Worm (Caenorhabditis elegans) whole organism, L2 larva: ENCODE data around the gene tph-1.

Experiments used
- C34F6.9 ChIP-seq: fragments of 150-350 bp; optimal IDR thresholded peaks from 2 replicates; lab custom pipeline; 2014; ENCODE audit warnings: missing biosample characterization, missing genetic modification characterization
- F13H6.1 ChIP-seq: sonication (generic microtip); optimal IDR thresholded peaks from 2 replicates; lab custom pipeline; 2016; ENCODE audit warnings: missing genetic modification characterization, missing compliant biosample characterization
- R02D3.7 ChIP-seq: fragments of 150-350 bp; optimal IDR thresholded peaks from 2 replicates; lab custom pipeline; 2014; ENCODE audit warnings: missing biosample characterization, missing genetic modification characterization
- Y55F3AM.14 ChIP-seq: fragments of 200-800 bp; sonication (Bioruptor generic); optimal IDR thresholded peaks from 2 replicates; lab custom pipeline; 2018; ENCODE audit warnings: mild to moderate bottlenecking, missing genetic modification characterization, missing compliant biosample characterization
- ZK546.5 ChIP-seq: sonication (generic microtip); optimal IDR thresholded peaks from 2 replicates; lab custom pipeline; 2017; ENCODE audit warnings: missing biosample characterization, missing genetic modification characterization
- alr-1 ChIP-seq: fragments of 150-350 bp; optimal IDR thresholded peaks from 2 replicates; lab custom pipeline; 2014; ENCODE audit warnings: missing biosample characterization, missing genetic modification characterization
- aly-2 ChIP-seq: fragments of 150-350 bp; optimal IDR thresholded peaks from 2 replicates; lab custom pipeline; 2014; ENCODE audit warnings: missing biosample characterization, missing genetic modification characterization
- ama-1 ChIP-seq: fragments of 150-350 bp; optimal IDR thresholded peaks from 2 replicates; lab custom pipeline; 2018; ENCODE audit warnings: inconsistent platforms
- blmp-1 ChIP-seq: sonication (generic microtip); optimal IDR thresholded peaks from 2 replicates; lab custom pipeline; 2017; ENCODE audit warnings: missing genetic modification characterization, mild to moderate bottlenecking, missing compliant biosample characterization, antibody characterized with exemption, moderate library complexity; ENCODE audit not compliant: insufficient read depth
- ceh-16 ChIP-seq: fragments of 150-350 bp; optimal IDR thresholded peaks from 2 replicates; lab custom pipeline; 2014; ENCODE audit warnings: missing biosample characterization, missing genetic modification characterization
- ceh-82 ChIP-seq: fragments of 150-350 bp; optimal IDR thresholded peaks from 2 replicates; lab custom pipeline; 2014; ENCODE audit warnings: missing biosample characterization, missing genetic modification characterization
- crh-2 ChIP-seq: sonication (generic microtip); optimal IDR thresholded peaks from 2 replicates; lab custom pipeline; 2017; ENCODE audit warnings: missing biosample characterization, missing genetic modification characterization
- dmd-4 ChIP-seq: sonication (generic microtip); optimal IDR thresholded peaks from 2 replicates; lab custom pipeline; 2017; ENCODE audit warnings: missing biosample characterization, missing genetic modification characterization
- egl-27 ChIP-seq: sonication (generic microtip); optimal IDR thresholded peaks from 3 replicates; lab custom pipeline; 2017; ENCODE audit warnings: missing biosample characterization, missing genetic modification reagents, missing genetic modification characterization
- elt-1 ChIP-seq: fragments of 150-350 bp; optimal IDR thresholded peaks from 2 replicates; lab custom pipeline; 2014; ENCODE audit warnings: missing biosample characterization, missing genetic modification characterization
- fos-1 ChIP-seq: fragments of 150-350 bp; optimal IDR thresholded peaks from 2 replicates; lab custom pipeline; 2014; ENCODE audit warnings: missing biosample characterization, missing genetic modification characterization
- gmeb-1 ChIP-seq: fragments of 150-350 bp; optimal IDR thresholded peaks from 2 replicates; lab custom pipeline; 2014; ENCODE audit warnings: missing biosample characterization, missing genetic modification characterization
- lin-13 ChIP-seq: fragments of 150-350 bp; optimal IDR thresholded peaks from 2 replicates; lab custom pipeline; 2014; ENCODE audit warnings: missing biosample characterization, missing genetic modification reagents, missing genetic modification characterization
- lin-39 ChIP-seq: fragments of 150-350 bp; optimal IDR thresholded peaks from 2 replicates; lab custom pipeline; 2014; ENCODE audit warnings: missing biosample characterization, missing genetic modification reagents, missing genetic modification characterization
- lsy-2 ChIP-seq, 2 experiments: fragments of 150-350 bp in 1 of 2; sonication (generic microtip) in 1 of 2; optimal IDR thresholded peaks; 2 replicates each; lab custom pipeline; 2014 to 2017; ENCODE audit warnings: missing biosample characterization in 2 of 2, missing genetic modification characterization in 2 of 2
- mab-5 ChIP-seq: fragments of 150-350 bp; optimal IDR thresholded peaks from 2 replicates; lab custom pipeline; 2014; ENCODE audit warnings: missing biosample characterization, missing genetic modification characterization
- mbf-1 ChIP-seq: sonication (generic microtip); optimal IDR thresholded peaks from 2 replicates; lab custom pipeline; 2017; ENCODE audit warnings: missing biosample characterization, missing genetic modification characterization
- mdl-1 ChIP-seq, 2 experiments: fragments of 150-350 bp in 1 of 2; sonication (generic microtip) in 1 of 2; optimal IDR thresholded peaks; 2 replicates each; lab custom pipeline; 2017; ENCODE audit warnings: missing biosample characterization in 2 of 2, missing genetic modification characterization in 2 of 2
- nhr-10 ChIP-seq: sonication (generic microtip); optimal IDR thresholded peaks from 2 replicates; lab custom pipeline; 2017; ENCODE audit warnings: missing biosample characterization, missing genetic modification characterization
- nhr-12 ChIP-seq: fragments of 150-350 bp; optimal IDR thresholded peaks from 2 replicates; lab custom pipeline; 2014; ENCODE audit warnings: missing biosample characterization, missing genetic modification characterization
- nhr-129 ChIP-seq: fragments of 150-350 bp; optimal IDR thresholded peaks from 2 replicates; lab custom pipeline; 2014; ENCODE audit warnings: missing biosample characterization, missing genetic modification characterization
- nhr-21 ChIP-seq: fragments of 150-350 bp; optimal IDR thresholded peaks from 2 replicates; lab custom pipeline; 2014; ENCODE audit warnings: missing biosample characterization, missing genetic modification characterization
- nhr-23 ChIP-seq: fragments of 150-350 bp; optimal IDR thresholded peaks from 2 replicates; lab custom pipeline; 2014; ENCODE audit warnings: missing biosample characterization, missing genetic modification reagents, missing genetic modification characterization
- nhr-25 ChIP-seq: fragments of 150-350 bp; sonication (generic microtip); optimal IDR thresholded peaks from 3 replicates; lab custom pipeline; 2014; ENCODE audit warnings: missing biosample characterization, missing genetic modification characterization
- nhr-77 ChIP-seq: fragments of 150-350 bp; optimal IDR thresholded peaks from 2 replicates; lab custom pipeline; 2014; ENCODE audit warnings: missing biosample characterization, missing genetic modification characterization
- peb-1 ChIP-seq: fragments of 150-350 bp; optimal IDR thresholded peaks from 2 replicates; lab custom pipeline; 2014; ENCODE audit warnings: missing biosample characterization, missing genetic modification characterization
- sem-4 ChIP-seq: fragments of 150-350 bp; optimal IDR thresholded peaks from 2 replicates; lab custom pipeline; 2014; ENCODE audit warnings: missing biosample characterization, missing genetic modification reagents, missing genetic modification characterization
- sma-3 ChIP-seq: sonication (generic microtip); optimal IDR thresholded peaks from 2 replicates; lab custom pipeline; 2016; ENCODE audit warnings: missing genetic modification reagents, missing genetic modification characterization, missing compliant biosample characterization
- sma-9 ChIP-seq, 2 experiments: fragments of 150-350 bp in 1 of 2; sonication (generic microtip) in 1 of 2; optimal IDR thresholded peaks; 2 replicates each; lab custom pipeline; 2014 to 2016; ENCODE audit warnings: missing genetic modification characterization in 2 of 2, mild to moderate bottlenecking in 1 of 2, missing biosample characterization in 1 of 2, missing compliant biosample characterization in 1 of 2, missing genetic modification reagents in 1 of 2, moderate library complexity in 1 of 2
- snpc-4 ChIP-seq: fragments of 150-350 bp; optimal IDR thresholded peaks from 2 replicates; lab custom pipeline; 2014; ENCODE audit warnings: missing biosample characterization, missing genetic modification characterization
- unc-39 ChIP-seq: fragments of 150-350 bp; optimal IDR thresholded peaks from 2 replicates; lab custom pipeline; 2014; ENCODE audit warnings: missing biosample characterization, missing genetic modification characterization
- unc-55 ChIP-seq: fragments of 150-350 bp; sonication (generic microtip); optimal IDR thresholded peaks from 3 replicates; lab custom pipeline; 2014; ENCODE audit warnings: missing biosample characterization, missing genetic modification reagents, missing genetic modification characterization
- unc-62 ChIP-seq: fragments of 150-350 bp; optimal IDR thresholded peaks from 2 replicates; lab custom pipeline; 2014; ENCODE audit warnings: missing biosample characterization, missing genetic modification reagents, missing genetic modification characterization
- zag-1 ChIP-seq: fragments of 150-350 bp; optimal IDR thresholded peaks from 2 replicates; lab custom pipeline; 2014; ENCODE audit warnings: missing biosample characterization, missing genetic modification characterization
- ztf-1 ChIP-seq: fragments of 200-800 bp; sonication (Bioruptor generic); conservative IDR thresholded peaks from 2 replicates; pipeline ENCODE4 v1.3.6; 2022; ENCODE audit warnings: missing genetic modification characterization, missing compliant biosample characterization
- ztf-11 ChIP-seq: sonication (generic microtip); optimal IDR thresholded peaks from 2 replicates; lab custom pipeline; 2017; ENCODE audit warnings: missing biosample characterization, missing genetic modification characterization
- ztf-4 ChIP-seq: fragments of 150-350 bp; optimal IDR thresholded peaks from 2 replicates; lab custom pipeline; 2014; ENCODE audit warnings: missing biosample characterization, missing genetic modification characterization

The tph-1 gene

ce11 chrII:7530944-7531343, 18.2 kb upstream of the tph-1 start, which contains the start of gene wrt-1:
Gene wrt-1, plus strand, starts transcription at chrII:7530996.
- TF ChIP-seq ztf-4 (tag; lab: Kevin White, UChicago) (no peak), dmd-4 (no peak), nhr-25 (no peak), blmp-1 (tag; lab: Kevin White, UChicago) (peak; percentile 5), ztf-11 (tag; lab: Kevin White, UChicago) (no peak), gmeb-1 (tag; lab: Kevin White, UChicago) (no peak), peb-1 (tag; lab: Kevin White, UChicago) (no peak), unc-55 (GFP tag; lab: Kevin White, UChicago) (no peak), sem-4 (tag; lab: Kevin White, UChicago) (no peak), nhr-21 (tag; lab: Kevin White, UChicago) (peak; percentile 12), zag-1 (tag; lab: Kevin White, UChicago) (no peak)

ce11 chrII:7531478-7531877, 17.7 kb upstream of the tph-1 start:
- TF ChIP-seq sma-9 (GFP tag; optimal IDR thresholded peaks at IDR 0.05; lab: Kevin White, UChicago) (peak; percentile 54), sma-9 (tag; optimal IDR thresholded peaks at IDR 0.05; lab: Kevin White, UChicago) (no peak), nhr-25 (peak; percentile 29), lsy-2 (tag; optimal IDR thresholded peaks at IDR 0.05; lab: Kevin White, UChicago) (no peak), nhr-21 (tag; lab: Kevin White, UChicago) (peak; percentile 51)

- no peak for TF ChIP-seq alr-1 (tag; lab: Kevin White, UChicago)
- no peak for TF ChIP-seq gmeb-1 (tag; lab: Kevin White, UChicago)
- no peak for TF ChIP-seq dmd-4
- TF ChIP-seq nhr-10 (tag; lab: Kevin White, UChicago), result no peak
- TF ChIP-seq snpc-4, result no peak
- peak; percentile 23 for TF ChIP-seq sma-9 (GFP tag; optimal IDR thresholded peaks at IDR 0.05; lab: Kevin White, UChicago)
- no peak for TF ChIP-seq sma-9 (tag; optimal IDR thresholded peaks at IDR 0.05; lab: Kevin White, UChicago)
- no peak for TF ChIP-seq nhr-77
- no peak for TF ChIP-seq lin-13 (GFP tag; lab: Kevin White, UChicago)
- TF ChIP-seq unc-55 (GFP tag; lab: Kevin White, UChicago), result no peak
- peak; percentile 44 for TF ChIP-seq ceh-16
- peak; percentile 53 for TF ChIP-seq elt-1
- TF ChIP-seq sma-3 (GFP tag; lab: Kevin White, UChicago), result no peak
- no peak for TF ChIP-seq nhr-21 (tag; lab: Kevin White, UChicago)
- no peak for TF ChIP-seq F13H6.1 (tag; lab: Kevin White, UChicago)
Observed at ce11 chrII:7534369-7534768, 14.8 kb upstream of the tph-1 start, which contains the start of gene wrt-10. Gene wrt-10, minus strand, starts transcription at chrII:7534563.

ce11 chrII:7534934-7535333, 14.2 kb upstream of the tph-1 start, which contains the start of gene ZK1290.13:
Gene ZK1290.13, plus strand, starts transcription at chrII:7535006.
- TF ChIP-seq elt-1, result no peak
- no peak for TF ChIP-seq mbf-1 (tag; lab: Kevin White, UChicago)
- TF ChIP-seq ztf-11 (tag; lab: Kevin White, UChicago), result no peak
- no peak for TF ChIP-seq unc-62 (GFP tag; lab: Kevin White, UChicago)
- no peak for TF ChIP-seq dmd-4
- TF ChIP-seq Y55F3AM.14, result no peak
- TF ChIP-seq ceh-82 (tag; lab: Kevin White, UChicago), result no peak
- TF ChIP-seq nhr-12 (tag; lab: Kevin White, UChicago), result no peak
- TF ChIP-seq fos-1, result peak; percentile 70
- no peak for TF ChIP-seq egl-27
- TF ChIP-seq C34F6.9, result no peak
- TF ChIP-seq crh-2 (tag; lab: Kevin White, UChicago), result peak; percentile 14
- TF ChIP-seq ama-1 (lab: Kevin White, UChicago), result no peak
- no peak for TF ChIP-seq sem-4 (tag; lab: Kevin White, UChicago)
- no peak for TF ChIP-seq ZK546.5 (tag; lab: Kevin White, UChicago)

ce11 chrII:7537603-7538230, 11.4 kb upstream of the tph-1 start, which contains the start of gene nfi-1:
Gene nfi-1, plus strand, starts transcription at chrII:7538180.
- TF ChIP-seq mab-5 (tag; lab: Kevin White, UChicago) (no peak), ceh-16 (no peak), nhr-129 (tag; lab: Kevin White, UChicago) (peak; percentile 45), R02D3.7 (tag; lab: Kevin White, UChicago) (no peak), sem-4 (tag; lab: Kevin White, UChicago) (no peak), lin-39 (tag; lab: Kevin White, UChicago) (no peak), ztf-1 (GFP tag; lab: Robert Waterston, UW) (no peak), ZK546.5 (tag; lab: Kevin White, UChicago) (no peak), aly-2 (tag; lab: Kevin White, UChicago) (no peak), crh-2 (tag; lab: Kevin White, UChicago) (peak; percentile 36), nhr-21 (tag; lab: Kevin White, UChicago) (no peak), egl-27 (no peak), ztf-4 (tag; lab: Kevin White, UChicago) (no peak), unc-39 (tag; lab: Kevin White, UChicago) (no peak), F13H6.1 (tag; lab: Kevin White, UChicago) (no peak), nhr-25 (no peak), nhr-10 (tag; lab: Kevin White, UChicago) (no peak), mdl-1 (tag; optimal IDR thresholded peaks at IDR 0.05; lab: Kevin White, UChicago) (no peak), Y55F3AM.14 (no peak), sma-9 (GFP tag; optimal IDR thresholded peaks at IDR 0.05; lab: Kevin White, UChicago) (peak; percentile 62), sma-9 (tag; optimal IDR thresholded peaks at IDR 0.05; lab: Kevin White, UChicago) (no peak), snpc-4 (no peak), unc-62 (GFP tag; lab: Kevin White, UChicago) (no peak), nhr-23 (tag; lab: Kevin White, UChicago) (no peak), lsy-2 (tag; optimal IDR thresholded peaks at IDR 0.05; lab: Kevin White, UChicago) (peak; percentile 3 to 95)
